Worm (Caenorhabditis elegans) whole organism, L1 larva: ENCODE measurements around the gene mev-1.

ENCODE experiments used
- C34B4.2 ChIP-seq: sonication (generic microtip); optimal IDR thresholded peaks from 2 replicates; lab custom pipeline; 2017; ENCODE audit warnings: mild to moderate bottlenecking, missing genetic modification characterization, missing compliant biosample characterization
- F16B12.6 ChIP-seq: fragments of 150-350 bp; optimal IDR thresholded peaks from 2 replicates; lab custom pipeline; 2014; ENCODE audit warnings: missing biosample characterization, missing genetic modification characterization
- aly-2 ChIP-seq: fragments of 150-350 bp; optimal IDR thresholded peaks from 2 replicates; lab custom pipeline; 2014; ENCODE audit warnings: missing biosample characterization, missing genetic modification characterization
- ceh-8 ChIP-seq: fragments of 200-800 bp; sonication (Bioruptor generic); optimal IDR thresholded peaks from 2 replicates; lab custom pipeline; 2018; ENCODE audit warnings: mild to moderate bottlenecking, missing genetic modification characterization, moderate library complexity, missing compliant biosample characterization
- ces-1 ChIP-seq: fragments of 150-350 bp; optimal IDR thresholded peaks from 2 replicates; lab custom pipeline; 2014; ENCODE audit warnings: missing biosample characterization, missing genetic modification reagents, missing genetic modification characterization
- efl-1 ChIP-seq, 4 experiments: fragments of 150-350 bp; optimal IDR thresholded peaks in 3 of 4; peaks in 1 of 4; 1 replicate in 1 of 4; 2 replicates in 3 of 4; lab custom pipeline; 2014; ENCODE audit warnings: missing biosample characterization in 2 of 4, missing genetic modification characterization in 2 of 4, missing genetic modification reagents in 2 of 4
- hlh-17 ChIP-seq: fragments of 200-800 bp; sonication (Bioruptor generic); optimal IDR thresholded peaks from 2 replicates; lab custom pipeline; 2018; ENCODE audit warnings: missing genetic modification characterization, mild to moderate bottlenecking, missing compliant biosample characterization, moderate library complexity, borderline replicate concordance
- hlh-4 ChIP-seq: sonication (generic microtip); optimal IDR thresholded peaks from 2 replicates; lab custom pipeline; 2016; ENCODE audit warnings: mild to moderate bottlenecking, missing genetic modification characterization, missing compliant biosample characterization
- lin-39 ChIP-seq: fragments of 150-350 bp; optimal IDR thresholded peaks from 2 replicates; lab custom pipeline; 2014; ENCODE audit warnings: missing biosample characterization, missing genetic modification reagents, missing genetic modification characterization
- mdl-1 ChIP-seq, 2 experiments: fragments of 150-350 bp; optimal IDR thresholded peaks; 2 replicates each; lab custom pipeline; 2014 to 2017; ENCODE audit warnings: missing biosample characterization in 2 of 2, missing genetic modification characterization in 2 of 2, inconsistent platforms in 1 of 2
- mef-2 ChIP-seq: fragments of 150-350 bp; optimal IDR thresholded peaks from 2 replicates; lab custom pipeline; 2014; ENCODE audit warnings: missing biosample characterization, missing genetic modification characterization
- nhr-11 ChIP-seq: fragments of 150-350 bp; optimal IDR thresholded peaks from 2 replicates; lab custom pipeline; 2014; ENCODE audit warnings: missing biosample characterization, missing genetic modification characterization
- nhr-47 ChIP-seq: sonication (generic microtip); optimal IDR thresholded peaks from 2 replicates; lab custom pipeline; 2016; ENCODE audit warnings: mild to moderate bottlenecking, missing genetic modification characterization, moderate library complexity, missing compliant biosample characterization
- nhr-76 ChIP-seq: sonication (generic microtip); optimal IDR thresholded peaks from 2 replicates; lab custom pipeline; 2017; ENCODE audit warnings: missing biosample characterization, missing genetic modification characterization
- nhr-90 ChIP-seq: sonication (generic microtip); optimal IDR thresholded peaks from 2 replicates; lab custom pipeline; 2016; ENCODE audit warnings: mild to moderate bottlenecking, missing genetic modification characterization, missing compliant biosample characterization; ENCODE audit not compliant: poor library complexity
- pqm-1 ChIP-seq: sonication (generic microtip); optimal IDR thresholded peaks from 3 replicates; lab custom pipeline; 2017; ENCODE audit warnings: missing biosample characterization, missing genetic modification characterization
- unc-98 ChIP-seq: fragments of 200-800 bp; sonication (Bioruptor generic); IDR thresholded peaks from 2 replicates; pipeline ENCODE4 v1.3.6; 2022; ENCODE audit warnings: missing genetic modification characterization, missing compliant biosample characterization

mev-1 gene

DNA sequence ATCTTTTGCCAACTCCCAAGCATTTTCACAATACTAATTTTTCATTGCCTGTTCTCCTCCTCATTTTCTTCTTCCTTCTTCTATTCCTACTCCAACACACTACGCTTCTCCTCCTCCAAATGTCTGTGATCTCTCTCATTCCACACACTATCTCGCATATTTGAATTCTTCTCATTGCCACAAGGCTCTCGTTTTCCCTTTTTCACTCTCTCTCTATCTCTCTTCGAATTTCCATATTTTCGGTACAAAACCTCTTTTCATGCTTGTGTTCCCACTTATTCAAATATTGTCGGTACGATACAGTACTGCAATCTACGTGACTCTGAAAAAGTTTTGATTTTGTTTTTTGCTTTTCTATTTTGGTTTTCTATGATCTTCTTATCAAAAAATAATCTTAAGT lies 46.6 kb downstream of the mev-1 start (continued):
- no peak for TF ChIP-seq nhr-11 (tag; lab: Kevin White, UChicago)
- TF ChIP-seq hlh-17 (GFP tag; lab: Kevin White, UChicago) = no peak
- no peak for TF ChIP-seq aly-2 (tag; lab: Kevin White, UChicago)

DNA sequence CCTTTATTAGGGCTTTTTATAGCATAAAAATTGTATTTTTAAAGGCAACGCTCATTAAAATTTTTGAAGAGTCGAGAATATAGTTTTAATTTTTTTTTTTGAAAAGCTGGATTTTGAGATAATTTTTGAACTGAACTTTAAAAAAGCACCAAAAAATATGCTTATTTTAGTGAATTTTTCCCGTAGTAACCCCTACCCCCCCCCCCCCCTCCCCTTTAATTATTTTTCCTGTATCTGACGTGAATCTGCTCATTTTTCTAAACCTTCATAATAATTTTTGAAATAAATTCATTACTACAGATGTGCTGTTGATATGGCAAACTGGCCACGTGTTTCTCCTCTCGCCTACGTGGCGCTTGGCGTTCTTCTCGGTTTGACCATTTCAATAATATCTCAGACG lies 47.4 kb downstream of the mev-1 start, which contains the start of gene C38H2.2:
TSS of gene C38H2.2 (plus strand) at position 301 of the 400 bp plus-strand sequence.
- TF ChIP-seq ceh-8 (no peak), C34B4.2 (no peak), mdl-1 (tag; optimal IDR thresholded peaks at IDR 0.05; lab: Kevin White, UChicago) (no peak), unc-98 (no peak), nhr-90 (tag; lab: Kevin White, UChicago) (no peak), nhr-47 (tag; lab: Kevin White, UChicago) (no peak), ces-1 (GFP tag; lab: Kevin White, UChicago) (no peak), nhr-76 (tag; lab: Kevin White, UChicago) (no peak), pqm-1 (tag; lab: Kevin White, UChicago) (no peak), lin-39 (no peak)

DNA sequence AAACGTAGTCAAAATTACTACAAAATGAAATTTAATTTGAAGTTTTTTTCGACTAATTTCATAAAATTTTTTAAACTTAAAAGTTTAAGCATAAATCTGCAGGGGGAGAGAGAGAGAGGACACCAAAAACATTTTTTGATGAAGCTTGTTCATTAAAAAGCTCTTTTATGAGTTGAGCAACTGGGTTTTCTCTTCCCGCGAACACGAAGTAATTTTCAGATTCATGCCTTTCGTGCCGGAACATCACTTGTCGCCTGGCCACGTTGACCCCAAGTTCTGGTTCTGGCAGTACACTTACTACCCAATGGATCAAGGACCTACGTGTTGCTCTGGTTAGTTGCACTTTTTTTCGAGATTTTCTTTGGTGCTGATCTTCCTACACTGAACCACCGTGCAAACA lies 49.7 kb downstream of the mev-1 start:
- TF ChIP-seq F16B12.6 (tag; lab: Kevin White, UChicago) (no peak), hlh-4 (tag; lab: Kevin White, UChicago) (no peak), efl-1 (optimal IDR thresholded peaks at IDR 0.05; lab: Kevin White, UChicago) (no peak), efl-1 (GFP tag; optimal IDR thresholded peaks at IDR 0.05 in 1 of 2; lab: Kevin White, UChicago) (peak in 1 of 2 experiments; percentile 15), mef-2 (tag; lab: Kevin White, UChicago) (no peak)
- TF ChIP-seq, all 84 proteins: peak for 1
